Fruit fly (Drosophila melanogaster) whole organism, embryonic: Measurements from ENCODE around the gene CG4133.
A peak's percentile ranks its signal among the peaks of the same experiment; 100 is the strongest.

Experiments used
- BEAF-32 ChIP-seq: fragments of 200-800 bp; sonication (Bioruptor generic); optimal IDR thresholded peaks from 3 replicates; lab custom pipeline; 2017; ENCODE audit warnings: missing biosample characterization, missing genetic modification characterization, mild to moderate bottlenecking, moderate library complexity, missing genetic modification reagents
- CG10959 ChIP-seq: fragments of 200-800 bp; sonication (Bioruptor generic); IDR thresholded peaks from 2 replicates; pipeline ENCODE4 v1.3.6; 2022; ENCODE audit warnings: missing biosample characterization, missing genetic modification characterization
- CG11093 ChIP-seq: fragments of 200-800 bp; sonication (Bioruptor generic); IDR thresholded peaks from 3 replicates; pipeline ENCODE4 v1.3.6; 2022; ENCODE audit warnings: missing biosample characterization, missing genetic modification characterization
- CG11247 ChIP-seq: fragments of 200-800 bp; sonication (Bioruptor generic); IDR thresholded peaks from 2 replicates; pipeline ENCODE4 v1.3.6; 2022; ENCODE audit warnings: missing biosample characterization, missing genetic modification characterization
- CG11398 ChIP-seq: fragments of 200-800 bp; sonication (Bioruptor generic); optimal IDR thresholded peaks from 2 replicates; lab custom pipeline; 2016; ENCODE audit warnings: missing biosample characterization, missing genetic modification characterization
- CG15479 ChIP-seq: fragments of 200-800 bp; sonication (Bioruptor generic); optimal IDR thresholded peaks from 3 replicates; lab custom pipeline; 2019; ENCODE audit warnings: missing biosample characterization, mild to moderate bottlenecking, missing genetic modification characterization, moderate library complexity
- CG17186 ChIP-seq: fragments of 200-800 bp; sonication (Bioruptor generic); optimal IDR thresholded peaks from 3 replicates; lab custom pipeline; 2017; ENCODE audit warnings: missing biosample characterization, missing genetic modification reagents, missing genetic modification characterization
- CG17359 ChIP-seq: fragments of 200-800 bp; sonication (Bioruptor generic); optimal IDR thresholded peaks from 3 replicates; lab custom pipeline; 2018; ENCODE audit warnings: missing biosample characterization, mild to moderate bottlenecking, missing genetic modification characterization, moderate library complexity
- CG17568 ChIP-seq: fragments of 200-800 bp; sonication (Bioruptor generic); optimal IDR thresholded peaks from 2 replicates; lab custom pipeline; 2018; ENCODE audit warnings: missing biosample characterization, mild to moderate bottlenecking, missing genetic modification characterization, moderate library complexity
- CG17912 ChIP-seq: fragments of 200-800 bp; sonication (Bioruptor generic); optimal IDR thresholded peaks from 2 replicates; lab custom pipeline; 2018; ENCODE audit warnings: missing biosample characterization, mild to moderate bottlenecking, missing genetic modification characterization
- CG1792 ChIP-seq: fragments of 200-800 bp; sonication (Bioruptor generic); optimal IDR thresholded peaks from 2 replicates; lab custom pipeline; 2016; ENCODE audit warnings: missing biosample characterization, missing genetic modification characterization
- CG18262 ChIP-seq: fragments of 200-800 bp; optimal IDR thresholded peaks from 3 replicates; lab custom pipeline; 2019; ENCODE audit warnings: missing biosample characterization, mild to moderate bottlenecking, missing genetic modification characterization, moderate library complexity
- CG2712 ChIP-seq: fragments of 200-800 bp; optimal IDR thresholded peaks from 3 replicates; lab custom pipeline; 2019; ENCODE audit warnings: missing biosample characterization, mild to moderate bottlenecking, missing genetic modification characterization, moderate library complexity
- CG30020 ChIP-seq: fragments of 200-800 bp; optimal IDR thresholded peaks from 2 replicates; lab custom pipeline; 2019; ENCODE audit warnings: missing biosample characterization, mild to moderate bottlenecking, missing genetic modification characterization, moderate library complexity
- CG32772 ChIP-seq: fragments of 200-800 bp; sonication (Bioruptor generic); IDR thresholded peaks from 2 replicates; pipeline ENCODE4 v1.3.6; 2022; ENCODE audit warnings: missing biosample characterization, missing genetic modification characterization
- CG3726 ChIP-seq: fragments of 200-800 bp; sonication (Bioruptor generic); IDR thresholded peaks from 3 replicates; pipeline ENCODE4, ENCODE4 v1.3.6; 2022; ENCODE audit warnings: missing biosample characterization, missing genetic modification characterization
- CG3838 ChIP-seq: fragments of 200-800 bp; sonication (Bioruptor generic); optimal IDR thresholded peaks from 3 replicates; lab custom pipeline; 2016; ENCODE audit warnings: missing biosample characterization, missing genetic modification characterization
- CG43689 ChIP-seq: fragments of 200-800 bp; sonication (Bioruptor generic); IDR thresholded peaks from 2 replicates; pipeline ENCODE4 v1.3.6; 2022; ENCODE audit warnings: missing biosample characterization, missing genetic modification characterization
- CG4424 ChIP-seq: fragments of 200-800 bp; sonication (Bioruptor generic); optimal IDR thresholded peaks from 3 replicates; lab custom pipeline; 2016; ENCODE audit warnings: missing biosample characterization, missing genetic modification characterization
- CG5245 ChIP-seq: fragments of 200-800 bp; sonication (Bioruptor generic); optimal IDR thresholded peaks from 3 replicates; lab custom pipeline; 2016; ENCODE audit warnings: missing biosample characterization, missing genetic modification characterization
- CG5953 ChIP-seq: fragments of 200-800 bp; sonication (Bioruptor generic); IDR thresholded peaks from 2 replicates; pipeline ENCODE4 v1.3.6; 2022; ENCODE audit warnings: missing biosample characterization, missing genetic modification characterization
- CG6689 ChIP-seq: fragments of 200-800 bp; sonication (Bioruptor generic); IDR thresholded peaks from 2 replicates; pipeline ENCODE4 v1.3.6; 2022; ENCODE audit warnings: missing biosample characterization, missing genetic modification characterization
- CkIIα-i1 ChIP-seq: fragments of 200-800 bp; sonication (Bioruptor generic); IDR thresholded peaks from 2 replicates; pipeline ENCODE4 v1.3.6; 2022; ENCODE audit warnings: missing biosample characterization, missing genetic modification characterization
- D ChIP-seq, 2 experiments: fragments of 200-800 bp in 1 of 2; fragments of >200 bp in 1 of 2; sonication (Bioruptor generic) in 1 of 2; optimal IDR thresholded peaks; 2 replicates in 1 of 2; 3 replicates in 1 of 2; lab custom pipeline; 2017; ENCODE audit warnings: mild to moderate bottlenecking in 1 of 2, missing biosample characterization in 1 of 2, missing genetic modification characterization in 1 of 2, missing genetic modification reagents in 1 of 2
- Dfd ChIP-seq, 2 experiments: fragments of >200 bp; optimal IDR thresholded peaks; 2 replicates each; lab custom pipeline; 2017; ENCODE audit warnings: missing biosample characterization in 2 of 2, missing genetic modification characterization in 2 of 2
- Dip3 ChIP-seq: fragments of 200-800 bp; sonication (Bioruptor generic); optimal IDR thresholded peaks from 3 replicates; lab custom pipeline; 2016; ENCODE audit warnings: missing biosample characterization, missing genetic modification characterization
- Eip74EF ChIP-seq, 2 experiments: fragments of 200-800 bp in 1 of 2; fragments of >200 bp in 1 of 2; sonication (Bioruptor generic) in 1 of 2; optimal IDR thresholded peaks; 2 replicates each; lab custom pipeline; 2017 to 2019; ENCODE audit warnings: missing biosample characterization in 2 of 2, missing genetic modification characterization in 2 of 2, mild to moderate bottlenecking in 1 of 2, moderate library complexity in 1 of 2
- Fer2 ChIP-seq: fragments of 200-800 bp; sonication (Bioruptor generic); optimal IDR thresholded peaks from 2 replicates; lab custom pipeline; 2018; ENCODE audit warnings: missing biosample characterization, mild to moderate bottlenecking, missing genetic modification characterization, moderate library complexity
- Gug ChIP-seq: fragments of 200-800 bp; sonication (Bioruptor generic); IDR thresholded peaks from 4 replicates; pipeline ENCODE4 v1.3.6; 2022; ENCODE audit warnings: missing biosample characterization, missing genetic modification characterization
- HLH54F ChIP-seq: fragments of 200-800 bp; sonication (Bioruptor generic); optimal IDR thresholded peaks from 3 replicates; lab custom pipeline; 2016; ENCODE audit warnings: missing biosample characterization, missing genetic modification characterization
- MBD-R2 ChIP-seq: fragments of 200-800 bp; sonication (Bioruptor generic); IDR thresholded peaks from 2 replicates; pipeline ENCODE4 v1.3.6; 2022; ENCODE audit warnings: missing biosample characterization, missing genetic modification characterization
- NfI ChIP-seq: fragments of 200-800 bp; sonication (Bioruptor generic); optimal IDR thresholded peaks from 3 replicates; lab custom pipeline; 2018; ENCODE audit warnings: missing biosample characterization, mild to moderate bottlenecking, missing genetic modification characterization, moderate library complexity
- Pdp1 ChIP-seq, 2 experiments: fragments of 200-800 bp; sonication (Bioruptor generic); optimal IDR thresholded peaks; 3 replicates each; lab custom pipeline; 2016; ENCODE audit warnings: missing biosample characterization in 2 of 2, missing genetic modification characterization in 2 of 2, mild to moderate bottlenecking in 1 of 2, moderate library complexity in 1 of 2
- Sox102F ChIP-seq: fragments of 200-800 bp; sonication (Bioruptor generic); optimal IDR thresholded peaks from 2 replicates; lab custom pipeline; 2018; ENCODE audit warnings: missing biosample characterization, mild to moderate bottlenecking, missing genetic modification characterization, moderate library complexity
- az2 ChIP-seq: fragments of 200-800 bp; sonication (Bioruptor generic); optimal IDR thresholded peaks from 3 replicates; lab custom pipeline; 2016; ENCODE audit warnings: missing biosample characterization, missing genetic modification characterization
- bbx ChIP-seq: fragments of 200-800 bp; sonication (Bioruptor generic); IDR thresholded peaks from 2 replicates; pipeline ENCODE4 v1.3.6; 2022; ENCODE audit warnings: missing biosample characterization, missing genetic modification characterization; ENCODE audit not compliant: partially characterized antibody
- cato ChIP-seq: fragments of 200-800 bp; sonication (Bioruptor generic); optimal IDR thresholded peaks from 2 replicates; lab custom pipeline; 2016; ENCODE audit warnings: missing biosample characterization, missing genetic modification characterization, borderline replicate concordance
- chn ChIP-seq: fragments of 200-800 bp; sonication (Bioruptor generic); optimal IDR thresholded peaks from 2 replicates; lab custom pipeline; 2016; ENCODE audit warnings: missing biosample characterization, missing genetic modification characterization
- dysf ChIP-seq: fragments of 200-800 bp; sonication (Bioruptor generic); IDR thresholded peaks from 3 replicates; pipeline ENCODE4 v1.3.6; 2022; ENCODE audit warnings: missing biosample characterization, missing genetic modification characterization
- grn ChIP-seq: fragments of 200-800 bp; sonication (Bioruptor generic); optimal IDR thresholded peaks from 3 replicates; lab custom pipeline; 2017; ENCODE audit warnings: missing biosample characterization, missing genetic modification characterization
- nerfin-1 ChIP-seq: fragments of 200-800 bp; sonication (Bioruptor generic); optimal IDR thresholded peaks from 3 replicates; lab custom pipeline; 2019; ENCODE audit warnings: missing biosample characterization, mild to moderate bottlenecking, missing genetic modification characterization, moderate library complexity
- odd ChIP-seq: fragments of 200-800 bp; sonication (Bioruptor generic); optimal IDR thresholded peaks from 2 replicates; lab custom pipeline; 2017; ENCODE audit warnings: missing biosample characterization, mild to moderate bottlenecking, missing genetic modification characterization
- onecut ChIP-seq: fragments of 200-800 bp; sonication (Bioruptor generic); IDR thresholded peaks from 2 replicates; pipeline ENCODE4 v1.3.6; 2022; ENCODE audit warnings: missing biosample characterization, missing genetic modification characterization
- schlank ChIP-seq: fragments of 200-800 bp; sonication (Bioruptor generic); optimal IDR thresholded peaks from 2 replicates; lab custom pipeline; 2018; ENCODE audit warnings: missing biosample characterization, mild to moderate bottlenecking, missing genetic modification characterization
- sim ChIP-seq: fragments of 200-800 bp; sonication (Bioruptor generic); IDR thresholded peaks from 2 replicates; pipeline ENCODE4 v1.3.6; 2022; ENCODE audit warnings: missing biosample characterization, missing genetic modification characterization
- slbo ChIP-seq: fragments of 200-800 bp; sonication (Bioruptor generic); IDR thresholded peaks from 2 replicates; pipeline ENCODE4 v1.3.6; 2022; ENCODE audit warnings: missing biosample characterization, missing genetic modification characterization
- unc-4 ChIP-seq: fragments of 200-800 bp; sonication (Bioruptor generic); IDR thresholded peaks from 2 replicates; pipeline ENCODE4 v1.3.6; 2022; ENCODE audit warnings: missing biosample characterization, missing genetic modification characterization; ENCODE audit not compliant: partially characterized antibody
- wek ChIP-seq: fragments of 200-800 bp; sonication (Bioruptor generic); optimal IDR thresholded peaks from 3 replicates; lab custom pipeline; 2018; ENCODE audit warnings: missing biosample characterization, mild to moderate bottlenecking, missing genetic modification characterization, moderate library complexity

The CG4133 gene

dm6 chr2L:441927-442691, 13.2 kb upstream of the CG4133 start (continued):
- TF ChIP-seq odd (GFP tag; lab: Kevin White, UChicago) (peak; percentile 56), Dfd (GFP tag; optimal IDR thresholded peaks at IDR 0.05; lab: Kevin White, UChicago) (no peak), Eip74EF (GFP tag; optimal IDR thresholded peaks at IDR 0.05; lab: Kevin White, UChicago) (peak in 1 of 2 experiments; percentile 33), CG2712 (peak; percentile 92), CG17359 (tag; lab: Kevin White, UChicago) (peak; percentile 92), slbo (GFP tag; lab: Robert Waterston, UW) (peak; percentile 52; the same call in 1 of the 2 replicates), chn (GFP tag; lab: Kevin White, UChicago) (peak; percentile 90), D (optimal IDR thresholded peaks at IDR 0.05; lab: Kevin White, UChicago) (no peak), D (GFP tag; optimal IDR thresholded peaks at IDR 0.05; lab: Kevin White, UChicago) (peak; percentile 82), Fer2 (tag; lab: Kevin White, UChicago) (no peak), CG11398 (GFP tag; lab: Kevin White, UChicago) (peak; percentile 64), Gug (GFP tag; lab: Robert Waterston, UW) (peak; percentile 84; the same call in 3 of the 4 replicates), CG15479 (GFP tag; lab: Kevin White, UChicago) (peak; percentile 63), schlank (tag; lab: Kevin White, UChicago) (no peak), CG17568 (no peak), CG5245 (GFP tag; lab: Kevin White, UChicago) (peak; percentile 78), nerfin-1 (peak; percentile 73), dysf (peak; percentile 73), CG10959 (GFP tag; lab: Robert Waterston, UW) (peak; percentile 90), MBD-R2 (GFP tag; lab: Robert Waterston, UW) (peak; percentile 33; the same call in 1 of the 2 replicates), cato (GFP tag; lab: Kevin White, UChicago) (peak; percentile 73), CG3726 (GFP tag; lab: Robert Waterston, UW) (peak; percentile 75; the same call in 2 of the 3 replicates), CG4424 (GFP tag; lab: Kevin White, UChicago) (peak; percentile 87), CG43689 (GFP tag; lab: Robert Waterston, UW) (peak; percentile 28; the same call in 1 of the 2 replicates), HLH54F (peak; percentile 40), CG32772 (GFP tag; lab: Robert Waterston, UW) (peak; percentile 81), bbx (GFP tag; lab: Robert Waterston, UW) (no peak), Pdp1 (GFP tag; optimal IDR thresholded peaks at IDR 0.05; lab: Kevin White, UChicago) (peak; percentile 71 to 79), az2 (GFP tag; lab: Kevin White, UChicago) (peak; percentile 86), sim (GFP tag; lab: Robert Waterston, UW) (peak; percentile 70), CG1792 (GFP tag; lab: Kevin White, UChicago) (peak; percentile 46), CkIIα-i1 (GFP tag; lab: Robert Waterston, UW) (no peak), unc-4 (GFP tag; lab: Robert Waterston, UW) (no peak), Sox102F (GFP tag; lab: Kevin White, UChicago) (peak; percentile 90), CG3838 (GFP tag; lab: Kevin White, UChicago) (peak; percentile 23), CG30020 (tag; lab: Kevin White, UChicago) (no peak), Dip3 (peak; percentile 17), CG18262 (tag; lab: Kevin White, UChicago) (peak; percentile 90), BEAF-32 (no peak), NfI (peak; percentile 75), onecut (GFP tag; lab: Robert Waterston, UW) (peak; percentile 80), CG17186 (peak; percentile 42), CG5953 (GFP tag; lab: Robert Waterston, UW) (peak; percentile 92), CG11093 (peak; percentile 81), wek (peak; percentile 66), CG6689 (GFP tag; lab: Robert Waterston, UW) (peak; percentile 88), grn (GFP tag; lab: Kevin White, UChicago) (no peak), CG17912 (GFP tag; lab: Kevin White, UChicago) (no peak), CG11247 (GFP tag; lab: Robert Waterston, UW) (no peak)
